Worm (Caenorhabditis elegans) whole organism, young adult: ENCODE results near the gene Y47D3B.12.

Source experiments
- lin-26 ChIP-seq: fragments of 200-800 bp; sonication (Bioruptor generic); IDR thresholded peaks from 2 replicates; pipeline ENCODE4 v1.3.6; 2022; ENCODE audit warnings: missing genetic modification reagents, missing genetic modification characterization, missing compliant biosample characterization
- madf-3 ChIP-seq: fragments of 200-800 bp; sonication (Bioruptor generic); IDR thresholded peaks from 2 replicates; pipeline ENCODE4 v1.3.6; 2022; ENCODE audit warnings: missing genetic modification reagents, missing genetic modification characterization, missing compliant biosample characterization
- mcd-1 ChIP-seq: fragments of 200-800 bp; sonication (Bioruptor generic); IDR thresholded peaks from 2 replicates; pipeline ENCODE4 v1.3.6; 2022; ENCODE audit warnings: missing genetic modification reagents, missing genetic modification characterization, missing compliant biosample characterization
- nhr-90 ChIP-seq: sonication (generic microtip); optimal IDR thresholded peaks from 2 replicates; lab custom pipeline; 2016; ENCODE audit warnings: missing genotype, mild to moderate bottlenecking, missing genetic modification characterization, missing compliant biosample characterization

ce11 chrIII:11452530-11452929 is 49.7 kb downstream of the Y47D3B.12 start:
- no peak for TF ChIP-seq lin-26 (GFP tag; lab: Robert Waterston, UW)
- TF ChIP-seq nhr-90 (tag; lab: Kevin White, UChicago) = no peak
- TF ChIP-seq mcd-1 (GFP tag; lab: Robert Waterston, UW) = no peak
- no peak for TF ChIP-seq madf-3 (GFP tag; lab: Robert Waterston, UW)
